Worm (Caenorhabditis elegans): Measurements from ENCODE around the gene gcy-33.
A peak's percentile ranks its signal among the peaks of the same experiment; 100 is the strongest.

gcy-33 gene

DNA sequence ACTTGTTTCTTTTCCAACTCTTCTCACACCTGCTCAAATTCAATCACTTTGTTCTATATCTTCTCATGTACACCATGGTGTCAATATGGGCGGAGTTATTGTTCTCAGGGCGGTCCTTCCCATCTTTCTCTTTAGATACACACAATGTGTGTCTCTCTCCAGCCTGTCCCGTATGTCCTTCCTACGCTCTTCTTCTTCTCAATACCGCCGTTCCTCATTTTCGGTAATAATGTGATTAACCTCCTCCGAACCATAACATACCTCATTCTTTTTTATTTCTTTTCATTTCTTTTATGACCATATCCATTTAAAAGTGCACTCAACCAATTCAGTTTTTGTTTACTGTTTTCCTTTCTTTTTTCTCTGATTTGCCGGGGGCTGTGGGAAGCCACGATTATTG is 46.0 kb downstream of the gcy-33 start:
- TF ChIP-seq ham-2 (GFP tag; optimal IDR thresholded peaks at IDR 0.05), result peak; percentile 6
- peak; percentile 78 for TF ChIP-seq ces-1 (GFP tag; optimal IDR thresholded peaks at IDR 0.05)
- TF ChIP-seq mab-5 (tag; optimal IDR thresholded peaks at IDR 0.05), result no peak

- no peak for TF ChIP-seq elt-1 (tag; optimal IDR thresholded peaks at IDR 0.05; ENCODE audit: borderline replicate concordance, insufficient read depth)
- peak; percentile 98 for TF ChIP-seq ces-1 (GFP tag; optimal IDR thresholded peaks at IDR 0.05)
Observed at ce11 chrV:11953621-11954020, 48.0 kb downstream of the gcy-33 start.

DNA sequence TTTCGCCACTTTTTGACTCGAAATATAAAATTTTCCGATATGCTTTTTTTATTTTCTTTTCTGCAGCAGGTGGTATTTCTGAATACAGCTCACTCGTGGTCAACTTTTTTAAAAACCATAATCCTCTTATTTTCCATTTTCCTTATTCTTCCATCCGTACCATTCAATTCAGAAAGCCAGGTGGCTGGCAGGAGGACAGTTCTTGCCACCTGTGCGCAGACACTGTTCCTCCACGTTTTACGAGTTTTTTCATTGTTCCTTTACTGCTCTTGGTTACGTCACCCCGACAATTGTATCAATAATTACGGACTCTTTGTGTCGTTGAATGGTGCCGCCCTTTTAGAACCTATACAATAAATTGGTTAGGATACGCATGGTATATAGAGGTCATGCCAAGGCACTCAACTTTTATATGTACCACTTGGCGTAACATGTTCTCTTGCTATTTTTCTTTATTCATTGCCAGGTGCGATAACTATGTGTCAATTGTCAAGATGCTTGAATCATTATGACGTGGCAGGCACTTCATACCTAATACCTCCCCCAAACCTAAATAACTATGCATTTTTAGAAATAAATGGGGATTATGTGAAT is 48.6 kb downstream of the gcy-33 start:
- peak; percentile 54 for TF ChIP-seq zip-8 (tag; optimal IDR thresholded peaks at IDR 0.05)
- TF ChIP-seq nhr-2 (tag; optimal IDR thresholded peaks at IDR 0.05), result peak; percentile 96
- TF ChIP-seq cnd-1 (tag; optimal IDR thresholded peaks at IDR 0.05), result peak; percentile 7
- TF ChIP-seq lin-32 (GFP tag; optimal IDR thresholded peaks at IDR 0.05), result peak; percentile 94
- no peak for TF ChIP-seq nhr-28 (tag; optimal IDR thresholded peaks at IDR 0.05)
- no peak for TF ChIP-seq nhr-76 (tag; optimal IDR thresholded peaks at IDR 0.05)

- TF ChIP-seq sptf-1 (tag; optimal IDR thresholded peaks at IDR 0.05), result no peak
- no peak for TF ChIP-seq lin-32 (GFP tag; optimal IDR thresholded peaks at IDR 0.05)
Observed at ce11 chrV:11951227-11951626, 50.4 kb downstream of the gcy-33 start.

DNA sequence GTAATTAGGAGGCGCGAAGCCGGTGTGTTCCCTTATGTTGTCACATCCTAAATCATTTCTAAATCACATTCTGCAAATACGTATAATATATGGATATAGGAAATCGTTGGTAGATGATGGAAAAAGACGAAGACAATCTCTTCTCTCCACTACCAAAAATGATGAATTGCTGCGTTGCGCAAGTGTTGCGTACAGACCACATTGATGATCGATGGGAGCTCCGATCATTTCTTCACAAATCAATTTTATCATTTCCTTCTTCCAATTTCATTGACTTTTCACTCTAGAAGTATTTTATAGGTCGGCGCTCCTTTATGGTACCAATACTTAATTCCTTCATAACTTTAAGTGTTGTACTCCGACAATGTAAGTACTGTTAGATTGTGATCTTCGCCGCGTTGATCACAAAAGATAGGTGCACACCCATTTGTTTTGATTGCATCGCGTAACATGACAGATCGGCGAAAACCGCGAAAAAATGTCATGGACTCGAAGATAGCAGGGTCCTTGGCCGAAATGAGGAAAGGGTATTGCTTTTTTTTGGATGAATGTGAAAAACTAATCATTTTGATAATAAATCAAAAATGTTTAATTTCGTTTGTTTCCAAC is 52.0 kb downstream of the gcy-33 start:
- TF ChIP-seq nhr-237 (tag; optimal IDR thresholded peaks at IDR 0.05), result no peak
- no peak for TF ChIP-seq ceh-43 (GFP tag; optimal IDR thresholded peaks at IDR 0.05)
- TF ChIP-seq ceh-39 (tag; optimal IDR thresholded peaks at IDR 0.05), result no peak
- TF ChIP-seq unc-62 (GFP tag; optimal IDR thresholded peaks at IDR 0.05), result peak; percentile 12
- no peak for TF ChIP-seq ztf-11 (tag; optimal IDR thresholded peaks at IDR 0.05)
- no peak for TF ChIP-seq ces-1 (GFP tag; optimal IDR thresholded peaks at IDR 0.05)
- TF ChIP-seq nhr-28 (tag; optimal IDR thresholded peaks at IDR 0.05), result no peak
- TF ChIP-seq elt-1 (tag; optimal IDR thresholded peaks at IDR 0.05; ENCODE audit: borderline replicate concordance, insufficient read depth), result peak; percentile 93
- no peak for TF ChIP-seq unc-120 (tag; optimal IDR thresholded peaks at IDR 0.05; ENCODE audit: poor library complexity, severe bottlenecking)
- no peak for TF ChIP-seq lin-13 (tag; optimal IDR thresholded peaks at IDR 0.05)
- no peak for TF ChIP-seq flh-1 (GFP tag; optimal IDR thresholded peaks at IDR 0.05)
- TF ChIP-seq snpc-4 (tag; optimal IDR thresholded peaks at IDR 0.05), result no peak
- no peak for TF ChIP-seq ceh-83 (GFP tag; optimal IDR thresholded peaks at IDR 0.05)
- no peak for TF ChIP-seq mep-1 (tag; optimal IDR thresholded peaks at IDR 0.05)
- TF ChIP-seq ham-2 (GFP tag; optimal IDR thresholded peaks at IDR 0.05), result no peak
- no peak for TF ChIP-seq mls-2 (tag; optimal IDR thresholded peaks at IDR 0.05)
- TF ChIP-seq nhr-2 (tag; optimal IDR thresholded peaks at IDR 0.05), result peak; percentile 29
- TF ChIP-seq cnd-1 (tag; optimal IDR thresholded peaks at IDR 0.05), result no peak
- no peak for TF ChIP-seq pha-4 (tag; optimal IDR thresholded peaks at IDR 0.05)
- peak; percentile 81 for TF ChIP-seq zip-8 (tag; optimal IDR thresholded peaks at IDR 0.05)
- no peak for TF ChIP-seq blmp-1 (tag; optimal IDR thresholded peaks at IDR 0.05)
- no peak for TF ChIP-seq drap-1 (GFP tag; optimal IDR thresholded peaks at IDR 0.05)

DNA sequence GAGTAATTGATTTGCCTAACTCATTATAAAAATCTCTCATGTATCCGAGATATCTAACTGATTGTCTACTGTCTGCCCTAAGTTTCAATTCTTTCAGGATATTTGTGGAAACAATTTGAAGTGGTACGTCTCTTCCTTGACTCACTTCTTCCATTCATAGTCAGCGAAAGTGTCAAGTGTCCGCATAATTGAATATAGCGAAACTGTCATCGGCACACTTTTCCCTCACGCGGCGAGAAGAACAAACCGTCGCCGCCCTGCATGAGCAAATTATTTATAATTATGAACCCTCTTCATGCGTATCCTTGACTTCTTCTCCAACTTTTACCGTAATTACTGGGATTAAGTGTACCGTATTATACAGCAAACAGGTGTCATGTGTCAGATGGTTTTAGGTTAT is 53.0 kb downstream of the gcy-33 start:
- TF ChIP-seq sem-2 (GFP tag; optimal IDR thresholded peaks at IDR 0.05) (no peak), elt-1 (tag; optimal IDR thresholded peaks at IDR 0.05; ENCODE audit: borderline replicate concordance, insufficient read depth) (no peak), ces-1 (GFP tag; optimal IDR thresholded peaks at IDR 0.05) (peak; percentile 68), sptf-1 (tag; optimal IDR thresholded peaks at IDR 0.05) (no peak), ham-2 (GFP tag; optimal IDR thresholded peaks at IDR 0.05) (no peak), mab-5 (tag; optimal IDR thresholded peaks at IDR 0.05) (no peak), mls-2 (tag; optimal IDR thresholded peaks at IDR 0.05) (peak; percentile 17), zip-8 (tag; optimal IDR thresholded peaks at IDR 0.05) (no peak)

All from whole organism, mixed stage, embryonic.